Worm (Caenorhabditis elegans) whole organism, L2 larva: ENCODE data around the gene chil-4.

ENCODE experiments used
- fos-1 ChIP-seq: fragments of 150-350 bp; optimal IDR thresholded peaks from 2 replicates; lab custom pipeline; 2014; ENCODE audit warnings: missing biosample characterization, missing genetic modification characterization
- snpc-4 ChIP-seq: fragments of 150-350 bp; optimal IDR thresholded peaks from 2 replicates; lab custom pipeline; 2014; ENCODE audit warnings: missing biosample characterization, missing genetic modification characterization
- ztf-4 ChIP-seq: fragments of 150-350 bp; optimal IDR thresholded peaks from 2 replicates; lab custom pipeline; 2014; ENCODE audit warnings: missing biosample characterization, missing genetic modification characterization

ce11 chrII:9859575-9859974 lies 4.1 kb upstream of the chil-4 start, which contains the start of gene chil-5:
- TF ChIP-seq ztf-4 (tag; lab: Kevin White, UChicago) (no peak), fos-1 (no peak), snpc-4 (no peak)
